Fruit fly (Drosophila melanogaster): Measurements from ENCODE around the gene CG2528.

CG2528 gene

DNA sequence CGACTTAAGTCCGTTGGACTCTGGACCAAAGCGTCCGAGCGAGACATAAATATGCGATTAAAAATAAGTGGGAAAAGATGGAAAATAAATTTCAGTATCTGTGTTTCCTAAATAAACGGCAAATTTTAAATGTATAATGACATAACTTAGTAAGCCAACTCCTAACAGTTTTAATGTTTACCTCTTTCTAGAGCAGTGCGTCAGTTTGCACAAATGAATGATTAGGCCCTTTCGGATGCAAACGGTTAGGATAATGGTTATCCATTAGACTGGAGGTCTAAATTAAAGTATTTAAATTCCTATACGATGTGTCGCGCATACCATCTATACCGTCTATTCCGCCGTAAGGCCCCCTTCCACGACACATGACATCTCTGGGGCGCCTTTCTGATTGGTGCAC is at the start of gene CG2528:
CG2528 (minus strand) TSS at position 101 of the 400 bp plus-strand sequence.
- TF ChIP-seq Dll (optimal IDR thresholded peaks at IDR 0.05) (no peak), EcR (GFP tag; optimal IDR thresholded peaks at IDR 0.05) (no peak), pan (optimal IDR thresholded peaks at IDR 0.05) (no peak), usp (GFP tag; optimal IDR thresholded peaks at IDR 0.05) (no peak), psq (optimal IDR thresholded peaks at IDR 0.05) (no peak), CG8478 (optimal IDR thresholded peaks at IDR 0.05) (no peak)

DNA sequence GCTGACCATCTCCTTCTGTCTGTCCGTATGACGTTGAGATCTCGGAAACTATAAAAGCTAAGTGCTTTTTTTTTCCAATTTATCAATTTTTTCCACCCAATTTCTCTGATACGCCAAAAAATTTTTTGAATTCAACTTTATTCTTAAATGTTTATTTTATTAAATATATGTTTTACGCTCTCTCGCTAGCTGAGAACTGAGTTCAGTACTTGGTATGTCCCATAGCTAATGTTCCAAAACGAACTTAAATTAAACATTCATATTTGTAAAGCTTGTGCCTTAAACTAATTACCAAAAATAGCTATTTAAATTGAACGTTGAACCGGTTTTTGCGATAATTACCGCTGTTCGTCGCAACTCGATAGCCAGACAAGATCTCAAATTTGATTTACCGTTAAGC is 44.8 kb upstream of the CG2528 start, which contains the start of gene Grl40a:
Grl40a (plus strand) TSS at position 301 of the 400 bp plus-strand sequence.
- TF ChIP-seq pan (optimal IDR thresholded peaks at IDR 0.05) = no peak
- TF ChIP-seq usp (GFP tag; optimal IDR thresholded peaks at IDR 0.05) = no peak
- no peak for TF ChIP-seq Dll (optimal IDR thresholded peaks at IDR 0.05)
- TF ChIP-seq EcR (GFP tag; optimal IDR thresholded peaks at IDR 0.05) = no peak
- no peak for TF ChIP-seq CG8478 (optimal IDR thresholded peaks at IDR 0.05)
- no peak for TF ChIP-seq psq (optimal IDR thresholded peaks at IDR 0.05)

DNA sequence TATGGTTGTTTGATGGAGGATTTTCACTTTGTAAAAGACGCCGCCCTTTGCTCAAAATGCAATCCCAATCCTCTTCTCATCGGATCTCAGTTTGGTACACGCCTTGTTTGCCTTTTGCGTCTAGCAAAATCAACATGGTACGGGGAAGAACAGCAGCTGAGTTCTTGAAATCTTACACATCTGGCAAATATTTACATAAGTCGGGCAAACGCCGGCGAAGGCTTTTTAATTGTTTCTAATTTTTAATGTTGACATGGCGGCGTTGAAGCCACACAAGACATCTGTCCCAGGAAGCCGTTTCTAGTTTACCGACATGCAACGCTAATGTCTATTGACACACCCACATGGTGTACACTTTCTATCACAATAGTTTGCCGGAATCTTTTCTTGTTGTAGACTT is 44.1 kb upstream of the CG2528 start:
- TF ChIP-seq pan (optimal IDR thresholded peaks at IDR 0.05) (no peak), usp (GFP tag; optimal IDR thresholded peaks at IDR 0.05) (no peak), psq (optimal IDR thresholded peaks at IDR 0.05) (no peak), CG8478 (optimal IDR thresholded peaks at IDR 0.05) (no peak), EcR (GFP tag; optimal IDR thresholded peaks at IDR 0.05) (no peak), Dll (optimal IDR thresholded peaks at IDR 0.05) (no peak)

DNA sequence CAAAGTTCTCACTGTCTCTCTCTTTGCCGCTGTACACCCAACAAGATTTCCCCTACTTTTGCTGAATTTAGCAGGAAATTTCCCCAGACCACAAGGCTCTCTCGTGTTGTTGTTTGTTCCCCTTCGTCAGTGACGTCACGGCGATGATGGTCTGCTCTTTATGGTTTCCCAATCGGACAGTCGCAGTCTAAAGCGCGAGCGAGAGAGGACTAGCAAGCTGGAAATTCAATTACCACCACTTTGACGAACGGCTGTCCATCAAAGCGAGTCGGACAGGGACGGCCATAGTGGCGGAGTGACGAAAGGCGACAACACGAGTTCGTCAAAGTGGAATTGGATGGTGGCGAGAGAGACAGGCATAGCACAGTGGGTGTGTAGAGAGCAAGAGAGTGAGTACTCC is 31.6 kb upstream of the CG2528 start:
- TF ChIP-seq CG8478 (optimal IDR thresholded peaks at IDR 0.05) (peak; percentile 97), EcR (GFP tag; optimal IDR thresholded peaks at IDR 0.05) (peak in 1 of 2 experiments; percentile 29), Dll (optimal IDR thresholded peaks at IDR 0.05) (peak; percentile 72), pan (optimal IDR thresholded peaks at IDR 0.05) (no peak)

DNA sequence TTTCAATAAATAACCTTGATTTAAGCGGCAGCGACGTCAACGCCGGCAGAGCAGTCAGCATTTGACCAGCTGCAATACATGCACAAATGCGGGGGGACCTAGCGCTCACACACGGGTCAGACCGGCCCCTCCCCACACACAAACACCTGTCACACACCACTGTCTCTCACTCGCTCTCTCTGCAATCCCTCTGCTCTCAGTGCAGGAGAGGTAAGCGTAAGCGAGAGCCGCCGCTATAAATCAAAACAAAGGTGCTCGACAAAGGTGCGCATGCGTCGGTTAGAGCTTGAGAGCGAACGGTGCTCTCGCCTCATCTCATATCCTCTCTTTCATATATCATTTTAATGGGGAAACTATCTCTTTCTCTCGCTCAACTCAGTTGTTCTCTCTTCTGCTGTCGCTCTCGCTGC is 26.1 kb upstream of the CG2528 start, which contains the start of gene tio:
tio (plus strand) TSS at position 348 of the 410 bp plus-strand sequence.
- peak; percentile 96 for TF ChIP-seq Dll (optimal IDR thresholded peaks at IDR 0.05)
- no peak for TF ChIP-seq psq (optimal IDR thresholded peaks at IDR 0.05)

DNA sequence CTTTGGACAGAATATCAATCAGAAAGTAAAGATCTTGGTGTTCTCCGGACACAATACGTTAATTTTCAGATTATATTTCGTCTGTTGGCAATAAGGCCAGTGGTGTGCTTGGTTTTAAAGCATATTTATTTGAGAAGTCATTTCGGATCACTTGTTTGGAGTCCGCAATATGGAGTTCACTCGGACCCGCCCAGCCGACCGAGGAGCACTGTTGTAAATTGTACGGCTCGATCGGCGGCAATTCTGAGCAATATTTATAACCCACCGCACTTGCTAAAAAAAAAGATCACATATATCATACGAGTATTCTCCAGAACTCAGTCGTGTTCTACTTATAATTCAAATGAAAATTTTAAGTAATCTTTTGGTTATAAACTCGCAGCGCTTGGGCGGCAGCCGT is 22.2 kb upstream of the CG2528 start, which contains the start of gene CG31693:
CG31693 (plus strand) TSS at position 301 of the 400 bp plus-strand sequence.
- TF ChIP-seq psq (optimal IDR thresholded peaks at IDR 0.05) (no peak), EcR (GFP tag; optimal IDR thresholded peaks at IDR 0.05) (no peak), usp (GFP tag; optimal IDR thresholded peaks at IDR 0.05) (no peak), pan (optimal IDR thresholded peaks at IDR 0.05) (no peak), CG8478 (optimal IDR thresholded peaks at IDR 0.05) (no peak), Dll (optimal IDR thresholded peaks at IDR 0.05) (no peak)

DNA sequence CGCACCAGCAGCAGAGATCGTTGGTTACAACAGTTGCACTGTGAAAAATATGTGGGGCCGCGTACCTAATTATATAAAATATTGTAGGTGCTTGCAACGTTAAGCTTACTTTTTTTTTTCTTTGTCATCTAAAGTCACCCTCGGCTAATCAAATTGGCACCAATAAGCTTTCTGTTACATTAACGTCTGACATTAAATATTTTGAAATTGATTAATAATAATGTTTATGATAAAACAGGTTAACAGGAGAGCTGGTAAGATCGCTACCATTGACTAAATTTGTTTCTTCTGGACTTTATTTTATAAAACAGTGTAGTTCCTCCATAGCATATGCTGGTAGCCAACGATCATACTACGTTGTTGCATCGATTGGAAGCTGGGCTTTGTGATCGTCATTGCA is 644 bp upstream of the CG2528 start:
- TF ChIP-seq EcR (GFP tag; optimal IDR thresholded peaks at IDR 0.05) = no peak
- TF ChIP-seq usp (GFP tag; optimal IDR thresholded peaks at IDR 0.05) = no peak
- TF ChIP-seq CG8478 (optimal IDR thresholded peaks at IDR 0.05) = no peak
- TF ChIP-seq Dll (optimal IDR thresholded peaks at IDR 0.05) = no peak
- TF ChIP-seq pan (optimal IDR thresholded peaks at IDR 0.05) = no peak
- TF ChIP-seq psq (optimal IDR thresholded peaks at IDR 0.05) = no peak

DNA sequence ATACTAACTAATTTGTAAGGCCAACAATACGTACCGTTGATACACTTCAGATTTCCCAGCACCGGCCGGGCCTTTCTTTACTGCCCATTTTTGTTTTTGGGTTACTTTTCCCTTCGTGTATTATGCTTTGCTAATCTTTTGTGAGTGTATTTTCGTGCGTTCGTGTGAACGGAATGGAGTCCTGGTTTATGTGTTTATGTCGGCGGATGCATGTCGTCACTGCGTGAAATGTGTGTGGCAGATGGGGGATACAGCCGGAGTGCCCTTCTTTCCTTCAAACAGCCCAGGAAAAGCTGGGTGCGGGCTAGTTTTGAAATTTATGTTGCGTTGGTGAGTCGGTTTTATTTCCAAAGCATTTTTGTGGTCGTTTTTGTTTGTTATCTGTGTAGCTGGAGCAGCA is 17.8 kb downstream of the CG2528 start:
- no peak for TF ChIP-seq pan (optimal IDR thresholded peaks at IDR 0.05)
- no peak for TF ChIP-seq EcR (GFP tag; optimal IDR thresholded peaks at IDR 0.05)
- no peak for TF ChIP-seq psq (optimal IDR thresholded peaks at IDR 0.05)
- TF ChIP-seq CG8478 (optimal IDR thresholded peaks at IDR 0.05) = no peak
- TF ChIP-seq Dll (optimal IDR thresholded peaks at IDR 0.05) = no peak
- no peak for TF ChIP-seq usp (GFP tag; optimal IDR thresholded peaks at IDR 0.05)

DNA sequence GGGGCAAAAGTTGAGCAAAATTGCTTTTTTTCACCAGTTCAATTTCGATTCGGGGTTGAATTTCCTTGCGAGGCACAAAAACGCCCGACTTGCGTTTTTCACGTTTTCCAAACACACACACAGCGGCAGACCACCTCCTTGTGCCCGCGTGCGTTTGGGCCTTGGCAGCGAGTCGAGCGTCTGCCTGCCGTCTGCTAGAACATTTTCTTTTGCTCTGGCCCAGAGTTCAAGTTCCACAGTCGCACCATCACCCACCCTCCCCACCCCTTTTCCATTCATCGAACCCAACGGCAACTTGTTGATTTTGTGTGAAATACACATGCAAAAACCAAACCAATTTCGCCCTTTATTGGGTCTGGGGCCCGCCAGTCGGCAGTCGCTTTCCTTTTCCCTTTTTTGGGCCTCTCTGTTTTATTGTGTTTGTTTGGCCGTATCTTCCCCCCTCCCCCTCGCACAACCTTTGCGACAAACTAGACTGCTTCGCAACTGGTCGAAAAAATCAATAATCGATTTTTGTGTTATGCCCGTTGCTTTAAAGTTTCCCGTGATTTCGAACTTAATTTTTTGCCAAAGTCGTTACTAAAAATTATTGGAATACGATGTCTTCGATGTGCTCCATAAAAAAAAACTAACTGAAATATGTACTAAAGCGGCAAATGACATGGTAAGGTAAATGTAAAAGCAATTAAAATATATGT is 21.9 kb downstream of the CG2528 start:
- TF ChIP-seq CG8478 (optimal IDR thresholded peaks at IDR 0.05) (no peak), EcR (GFP tag; optimal IDR thresholded peaks at IDR 0.05) (no peak), psq (optimal IDR thresholded peaks at IDR 0.05) (no peak), Dll (optimal IDR thresholded peaks at IDR 0.05) (no peak), pan (optimal IDR thresholded peaks at IDR 0.05) (no peak), usp (GFP tag; optimal IDR thresholded peaks at IDR 0.05) (no peak)

DNA sequence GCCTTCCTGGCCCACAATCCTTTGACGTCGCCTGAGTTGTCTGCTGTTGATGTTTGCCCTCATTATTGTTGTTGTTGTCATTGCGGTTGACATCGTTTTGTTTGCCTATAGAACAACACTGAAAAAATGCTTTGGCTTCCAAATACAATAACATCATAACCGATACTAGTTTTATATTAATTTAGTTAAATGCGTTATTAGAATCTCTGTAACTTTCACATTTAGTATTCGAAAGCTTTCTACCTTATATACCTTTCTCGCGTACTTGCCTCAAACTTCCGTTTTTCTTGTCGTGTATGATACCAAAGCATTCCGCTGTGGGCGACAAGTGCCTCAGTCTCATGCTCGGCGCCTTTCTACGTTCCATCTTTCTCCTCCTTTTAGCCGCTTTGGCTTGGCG is 59.2 kb downstream of the CG2528 start:
- TF ChIP-seq psq (optimal IDR thresholded peaks at IDR 0.05) (no peak), usp (GFP tag; optimal IDR thresholded peaks at IDR 0.05) (no peak), pan (optimal IDR thresholded peaks at IDR 0.05) (no peak), CG8478 (optimal IDR thresholded peaks at IDR 0.05) (no peak), EcR (GFP tag; optimal IDR thresholded peaks at IDR 0.05) (no peak), Dll (optimal IDR thresholded peaks at IDR 0.05) (no peak)
